Worm (Caenorhabditis elegans) whole organism, early embryonic: ENCODE results near the gene rgl-1.

Source experiments
- B0310.2 ChIP-seq: sonication (generic microtip); optimal IDR thresholded peaks from 2 replicates; lab custom pipeline; 2016; ENCODE audit warnings: mild to moderate bottlenecking, missing genetic modification characterization, missing compliant biosample characterization
- aly-1 ChIP-seq: sonication (generic microtip); optimal IDR thresholded peaks from 2 replicates; lab custom pipeline; 2016; ENCODE audit warnings: missing genetic modification characterization, missing compliant biosample characterization
- ama-1 ChIP-seq: fragments of 150-350 bp; optimal IDR thresholded peaks from 2 replicates; lab custom pipeline; 2014
- ceh-36 ChIP-seq: sonication (generic microtip); optimal IDR thresholded peaks from 2 replicates; lab custom pipeline; 2016; ENCODE audit warnings: missing genetic modification characterization, inconsistent platforms, missing compliant biosample characterization
- flt-1 ChIP-seq: fragments of 200-800 bp; sonication (Bioruptor generic); IDR thresholded peaks from 2 replicates; pipeline ENCODE4 v1.3.6; 2022; ENCODE audit warnings: missing genetic modification characterization, missing compliant biosample characterization
- hmbx-1 ChIP-seq: sonication (generic microtip); optimal IDR thresholded peaks from 2 replicates; lab custom pipeline; 2016; ENCODE audit warnings: mild to moderate bottlenecking, missing genetic modification characterization, missing compliant biosample characterization
- pes-1 ChIP-seq: fragments of 200-800 bp; sonication (Bioruptor generic); IDR thresholded peaks from 2 replicates; pipeline ENCODE4 v1.3.6; 2022; ENCODE audit warnings: missing genetic modification reagents, missing genetic modification characterization, missing compliant biosample characterization
- tbx-11 ChIP-seq: fragments of 200-800 bp; sonication (Bioruptor generic); IDR thresholded peaks from 2 replicates; pipeline ENCODE4 v1.3.6; 2022; ENCODE audit warnings: missing genetic modification characterization, missing compliant biosample characterization
- tbx-37 ChIP-seq: fragments of 200-800 bp; sonication (Bioruptor generic); conservative IDR thresholded peaks from 2 replicates; pipeline ENCODE4 v1.3.6; 2022; ENCODE audit warnings: missing genetic modification reagents, missing genetic modification characterization, missing compliant biosample characterization

DNA sequence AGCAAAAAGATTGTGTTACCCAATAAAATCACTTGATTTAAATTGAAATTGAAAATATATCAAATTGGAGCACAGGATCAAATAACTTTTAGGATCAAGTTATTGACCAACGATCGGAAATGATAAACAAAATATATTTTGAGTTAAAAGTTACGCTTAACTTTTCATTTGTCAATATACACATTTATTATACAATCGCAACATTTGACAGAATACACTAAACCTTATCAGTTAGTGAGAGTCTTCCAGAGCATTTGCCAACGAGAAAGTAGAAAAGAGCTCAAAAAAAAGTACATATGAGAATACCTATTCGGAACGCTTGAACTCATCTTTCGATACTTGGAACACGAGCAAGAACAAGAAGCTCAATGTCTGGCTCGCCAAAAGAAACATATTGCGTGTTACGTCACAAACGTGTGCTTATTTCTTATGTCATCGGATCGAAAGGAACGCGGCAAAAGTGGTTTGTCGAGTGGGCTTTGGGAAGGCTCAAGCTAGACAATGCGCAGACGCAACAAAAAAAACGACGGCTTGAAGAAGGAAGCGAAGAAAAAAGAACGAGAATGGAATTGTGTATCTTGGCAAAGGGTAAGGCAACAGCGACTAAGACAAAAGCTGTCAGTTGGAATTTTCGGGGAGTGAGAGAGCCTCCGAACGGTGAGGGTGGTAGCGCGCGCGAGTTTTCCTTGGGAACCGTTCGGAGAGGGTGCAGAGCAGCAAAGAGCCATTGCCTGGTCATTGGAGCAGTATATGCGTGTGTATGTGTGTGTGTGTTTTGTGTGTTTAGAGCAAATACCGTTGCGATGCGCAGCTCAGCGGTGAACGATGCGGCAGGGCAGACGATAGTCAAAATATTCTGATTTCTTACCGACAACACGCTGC, 6.4 kb upstream of the rgl-1 start:
- TF ChIP-seq tbx-11 (no peak), tbx-37 (GFP tag; lab: Robert Waterston, UW) (no peak), ceh-36 (no peak), ama-1 (lab: Kevin White, UChicago) (no peak), hmbx-1 (tag; lab: Kevin White, UChicago) (no peak), aly-1 (peak; percentile 9), pes-1 (no peak), B0310.2 (tag; lab: Kevin White, UChicago) (no peak), flt-1 (GFP tag; lab: Robert Waterston, UW) (no peak)
